Worm (Caenorhabditis elegans) whole organism, early embryonic: ENCODE results near the gene str-30.

Experiments
- B0310.2 ChIP-seq: sonication (generic microtip); optimal IDR thresholded peaks from 2 replicates; lab custom pipeline; 2016; ENCODE audit warnings: mild to moderate bottlenecking, missing genetic modification characterization, missing compliant biosample characterization
- F13C5.2 ChIP-seq: sonication (generic microtip); optimal IDR thresholded peaks from 2 replicates; lab custom pipeline; 2017; ENCODE audit warnings: mild to moderate bottlenecking, missing genetic modification characterization, inconsistent platforms, missing compliant biosample characterization
- aly-1 ChIP-seq: sonication (generic microtip); optimal IDR thresholded peaks from 2 replicates; lab custom pipeline; 2016; ENCODE audit warnings: missing genetic modification characterization, missing compliant biosample characterization
- ama-1 ChIP-seq: fragments of 150-350 bp; optimal IDR thresholded peaks from 2 replicates; lab custom pipeline; 2014
- ceh-13 ChIP-seq: fragments of 200-800 bp; sonication (Bioruptor generic); optimal IDR thresholded peaks from 2 replicates; lab custom pipeline; 2018; ENCODE audit warnings: mild to moderate bottlenecking, missing genetic modification characterization, missing compliant biosample characterization
- ceh-36 ChIP-seq: sonication (generic microtip); optimal IDR thresholded peaks from 2 replicates; lab custom pipeline; 2016; ENCODE audit warnings: missing genetic modification characterization, inconsistent platforms, missing compliant biosample characterization
- ets-7 ChIP-seq: sonication (generic microtip); optimal IDR thresholded peaks from 2 replicates; lab custom pipeline; 2016; ENCODE audit warnings: missing genotype, missing genetic modification characterization, missing compliant biosample characterization
- flt-1 ChIP-seq: fragments of 200-800 bp; sonication (Bioruptor generic); IDR thresholded peaks from 2 replicates; pipeline ENCODE4 v1.3.6; 2022; ENCODE audit warnings: missing genetic modification characterization, missing compliant biosample characterization
- hmbx-1 ChIP-seq: sonication (generic microtip); optimal IDR thresholded peaks from 2 replicates; lab custom pipeline; 2016; ENCODE audit warnings: mild to moderate bottlenecking, missing genetic modification characterization, missing compliant biosample characterization
- hmg-4 ChIP-seq: fragments of 200-800 bp; sonication (Bioruptor generic); optimal IDR thresholded peaks from 2 replicates; lab custom pipeline; 2018; ENCODE audit warnings: mild to moderate bottlenecking, missing genetic modification characterization, missing compliant biosample characterization
- hnd-1 ChIP-seq: sonication (generic microtip); optimal IDR thresholded peaks from 2 replicates; lab custom pipeline; 2016; ENCODE audit warnings: missing genetic modification characterization, missing compliant biosample characterization
- pes-1 ChIP-seq: fragments of 200-800 bp; sonication (Bioruptor generic); IDR thresholded peaks from 2 replicates; pipeline ENCODE4 v1.3.6; 2022; ENCODE audit warnings: missing genetic modification reagents, missing genetic modification characterization, missing compliant biosample characterization
- scrt-1 ChIP-seq: fragments of 200-800 bp; sonication (Bioruptor generic); IDR thresholded peaks from 2 replicates; pipeline ENCODE4 v1.3.6; 2022; ENCODE audit warnings: missing genetic modification characterization, missing compliant biosample characterization
- sea-1 ChIP-seq: fragments of 200-800 bp; sonication (Bioruptor generic); conservative IDR thresholded peaks from 2 replicates; pipeline ENCODE4 v1.3.6; 2022; ENCODE audit warnings: missing genetic modification characterization, missing compliant biosample characterization
- tbx-11 ChIP-seq: fragments of 200-800 bp; sonication (Bioruptor generic); IDR thresholded peaks from 2 replicates; pipeline ENCODE4 v1.3.6; 2022; ENCODE audit warnings: missing genetic modification characterization, missing compliant biosample characterization
- tbx-37 ChIP-seq: fragments of 200-800 bp; sonication (Bioruptor generic); conservative IDR thresholded peaks from 2 replicates; pipeline ENCODE4 v1.3.6; 2022; ENCODE audit warnings: missing genetic modification reagents, missing genetic modification characterization, missing compliant biosample characterization
- tra-4 ChIP-seq: sonication (generic microtip); optimal IDR thresholded peaks from 2 replicates; lab custom pipeline; 2017; ENCODE audit warnings: missing genetic modification characterization, missing compliant biosample characterization

str-30 gene

DNA sequence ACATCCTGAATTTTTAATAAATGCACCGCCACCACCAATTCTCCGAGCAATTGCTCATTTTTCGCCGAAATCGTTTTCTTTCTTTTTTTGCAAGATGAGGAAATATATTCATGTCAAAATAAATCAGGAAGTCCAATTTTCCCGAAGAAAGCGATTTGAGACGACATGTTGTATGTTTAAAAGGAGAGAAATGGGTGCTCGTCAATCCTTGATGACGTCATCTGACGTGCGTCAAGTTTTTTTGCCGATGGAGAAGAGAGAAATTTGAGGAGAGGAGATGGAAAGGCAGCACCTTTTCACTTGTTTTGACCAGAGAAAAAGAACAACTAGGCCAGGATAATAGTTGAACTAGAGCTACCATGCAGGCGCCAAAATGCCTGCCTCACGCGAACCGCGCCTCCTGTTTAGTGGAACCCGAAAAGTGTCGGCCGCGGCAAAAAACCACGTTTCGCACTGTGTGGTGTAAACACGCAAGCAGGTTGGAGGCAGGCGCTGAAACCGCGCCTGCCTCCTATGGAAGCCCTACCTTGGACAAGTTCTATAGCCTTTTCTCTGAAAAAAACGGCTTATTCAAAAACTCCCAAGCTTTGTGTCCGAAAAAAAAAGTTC lies 8.5 kb upstream of the str-30 start:
- TF ChIP-seq aly-1 (tag; lab: Kevin White, UChicago) = no peak
- no peak for TF ChIP-seq scrt-1 (GFP tag; lab: Robert Waterston, UW)
- no peak for TF ChIP-seq ets-7
- TF ChIP-seq sea-1 (GFP tag; lab: Robert Waterston, UW) = no peak
- TF ChIP-seq hnd-1 (tag; lab: Kevin White, UChicago) = no peak
- TF ChIP-seq hmg-4 (GFP tag; lab: Kevin White, UChicago) = no peak
- TF ChIP-seq tbx-11 = no peak
- TF ChIP-seq B0310.2 (tag; lab: Kevin White, UChicago) = no peak
- no peak for TF ChIP-seq tra-4 (tag; lab: Kevin White, UChicago)
- no peak for TF ChIP-seq pes-1 (GFP tag; lab: Robert Waterston, UW)
- no peak for TF ChIP-seq flt-1 (GFP tag; lab: Robert Waterston, UW)
- no peak for TF ChIP-seq ceh-13 (GFP tag; lab: Kevin White, UChicago)
- TF ChIP-seq ceh-36 = no peak
- no peak for TF ChIP-seq hmbx-1 (tag; lab: Kevin White, UChicago)
- TF ChIP-seq tbx-37 (GFP tag; lab: Robert Waterston, UW) = no peak
- no peak for TF ChIP-seq ama-1 (lab: Kevin White, UChicago)
- no peak for TF ChIP-seq F13C5.2 (tag; lab: Kevin White, UChicago)

DNA sequence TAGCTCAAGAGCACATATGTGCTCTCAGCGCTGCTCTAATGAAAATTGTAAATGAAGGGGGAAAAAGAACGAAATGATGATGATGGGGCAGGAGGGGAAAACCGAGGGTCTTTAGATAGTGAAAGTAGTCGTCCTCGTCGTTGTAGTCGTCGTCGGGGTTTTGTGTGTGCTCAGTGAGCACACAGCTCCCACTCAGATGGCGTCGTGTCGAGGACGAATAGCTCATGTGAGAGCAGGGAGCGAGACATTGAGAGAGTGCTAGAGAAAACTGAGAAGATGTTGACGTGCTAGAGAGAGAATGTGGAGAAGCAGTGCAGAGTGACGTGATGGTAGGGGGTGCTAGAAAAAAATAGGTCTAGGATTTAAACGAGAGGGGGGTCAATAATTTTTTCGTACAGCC lies 7.1 kb upstream of the str-30 start:
- TF ChIP-seq ceh-13 (GFP tag; lab: Kevin White, UChicago) (no peak), F13C5.2 (tag; lab: Kevin White, UChicago) (no peak), B0310.2 (tag; lab: Kevin White, UChicago) (no peak), flt-1 (GFP tag; lab: Robert Waterston, UW) (no peak), tbx-37 (GFP tag; lab: Robert Waterston, UW) (no peak), sea-1 (GFP tag; lab: Robert Waterston, UW) (no peak), hmg-4 (GFP tag; lab: Kevin White, UChicago) (no peak), scrt-1 (GFP tag; lab: Robert Waterston, UW) (no peak), tra-4 (tag; lab: Kevin White, UChicago) (no peak), ets-7 (no peak), aly-1 (tag; lab: Kevin White, UChicago) (no peak), tbx-11 (no peak), ceh-36 (no peak), hnd-1 (tag; lab: Kevin White, UChicago) (no peak)

ce11 chrV:3718507-3718906 lies 6.4 kb upstream of the str-30 start:
- TF ChIP-seq tbx-37 (GFP tag; lab: Robert Waterston, UW) = no peak
- no peak for TF ChIP-seq hmg-4 (GFP tag; lab: Kevin White, UChicago)
- TF ChIP-seq tra-4 (tag; lab: Kevin White, UChicago) = no peak
- TF ChIP-seq flt-1 (GFP tag; lab: Robert Waterston, UW) = no peak
- TF ChIP-seq hnd-1 (tag; lab: Kevin White, UChicago) = no peak
- no peak for TF ChIP-seq hmbx-1 (tag; lab: Kevin White, UChicago)
- no peak for TF ChIP-seq tbx-11
- no peak for TF ChIP-seq sea-1 (GFP tag; lab: Robert Waterston, UW)
- TF ChIP-seq ceh-13 (GFP tag; lab: Kevin White, UChicago) = no peak
- TF ChIP-seq pes-1 (GFP tag; lab: Robert Waterston, UW) = no peak
- no peak for TF ChIP-seq ets-7
- TF ChIP-seq aly-1 (tag; lab: Kevin White, UChicago) = no peak
- TF ChIP-seq ceh-36 = no peak
- TF ChIP-seq F13C5.2 (tag; lab: Kevin White, UChicago) = no peak

DNA sequence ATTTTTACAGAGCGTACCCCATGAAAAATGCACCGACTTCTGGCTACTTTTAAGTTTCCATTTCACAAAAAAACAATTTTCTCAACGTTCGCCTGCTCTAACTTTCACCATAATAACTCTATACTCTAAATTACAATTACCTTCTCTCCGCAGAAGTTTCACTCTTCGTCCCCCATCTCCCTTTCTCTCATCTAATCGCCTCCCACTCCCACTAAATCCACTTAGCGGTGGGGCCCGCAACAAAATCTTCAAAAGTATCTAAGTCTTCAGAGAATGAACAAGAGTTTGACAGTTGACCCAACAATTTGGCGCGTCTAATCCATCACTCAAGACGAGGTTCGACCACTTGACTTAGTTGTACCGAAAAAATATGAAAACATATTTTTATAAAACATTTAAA lies 13.5 kb downstream of the str-30 start:
- no peak for TF ChIP-seq ets-7
- TF ChIP-seq flt-1 (GFP tag; lab: Robert Waterston, UW) = no peak
- TF ChIP-seq pes-1 (GFP tag; lab: Robert Waterston, UW) = no peak
- TF ChIP-seq hmg-4 (GFP tag; lab: Kevin White, UChicago) = no peak
- no peak for TF ChIP-seq hnd-1 (tag; lab: Kevin White, UChicago)
- no peak for TF ChIP-seq scrt-1 (GFP tag; lab: Robert Waterston, UW)
- TF ChIP-seq tbx-11 = no peak
- no peak for TF ChIP-seq tbx-37 (GFP tag; lab: Robert Waterston, UW)
- no peak for TF ChIP-seq B0310.2 (tag; lab: Kevin White, UChicago)
- TF ChIP-seq tra-4 (tag; lab: Kevin White, UChicago) = no peak
- no peak for TF ChIP-seq ceh-13 (GFP tag; lab: Kevin White, UChicago)
- no peak for TF ChIP-seq aly-1 (tag; lab: Kevin White, UChicago)
- no peak for TF ChIP-seq F13C5.2 (tag; lab: Kevin White, UChicago)
- TF ChIP-seq ceh-36 = no peak
- TF ChIP-seq sea-1 (GFP tag; lab: Robert Waterston, UW) = no peak
- no peak for TF ChIP-seq hmbx-1 (tag; lab: Kevin White, UChicago)
- TF ChIP-seq ama-1 (lab: Kevin White, UChicago) = no peak

- no peak for TF ChIP-seq ceh-36
- no peak for TF ChIP-seq hmbx-1 (tag; lab: Kevin White, UChicago)
- TF ChIP-seq tbx-11 = no peak
- TF ChIP-seq F13C5.2 (tag; lab: Kevin White, UChicago) = no peak
- TF ChIP-seq hnd-1 (tag; lab: Kevin White, UChicago) = no peak
- no peak for TF ChIP-seq sea-1 (GFP tag; lab: Robert Waterston, UW)
- no peak for TF ChIP-seq hmg-4 (GFP tag; lab: Kevin White, UChicago)
These were observed 14.4 kb downstream of the str-30 start, which contains the start of gene hpo-36 for ce11 chrV:3739302-3739701. Gene hpo-36 (minus strand): TSS chrV:3739402.

DNA sequence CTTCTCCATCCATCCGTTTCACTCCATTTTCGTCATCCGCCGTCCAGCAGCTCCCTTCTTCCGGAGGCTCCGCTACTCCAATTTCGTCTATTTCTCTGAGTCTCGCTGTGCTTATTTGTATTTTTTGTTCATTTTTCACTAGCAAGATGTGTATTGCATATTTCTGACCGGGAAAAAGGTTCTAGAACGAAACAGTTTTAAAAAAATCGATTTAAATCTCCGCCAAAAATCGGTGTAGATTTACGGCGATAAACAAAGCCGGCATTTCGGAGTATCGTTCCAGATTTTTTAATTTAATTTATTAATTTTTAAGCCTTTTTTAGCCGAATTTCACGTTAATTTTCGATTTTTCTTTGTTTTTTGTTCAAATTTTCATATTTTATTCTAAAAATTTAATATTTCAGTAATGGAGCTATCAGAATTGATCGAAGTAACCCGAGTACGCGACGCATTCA lies 18.3 kb downstream of the str-30 start, which contains the start of gene mtm-9:
Gene mtm-9, plus strand, starts transcription at position 405 of the 455 bp plus-strand sequence.
- TF ChIP-seq hnd-1 (tag; lab: Kevin White, UChicago) = no peak
- no peak for TF ChIP-seq hmg-4 (GFP tag; lab: Kevin White, UChicago)
- no peak for TF ChIP-seq ama-1 (lab: Kevin White, UChicago)
- no peak for TF ChIP-seq ceh-13 (GFP tag; lab: Kevin White, UChicago)
- no peak for TF ChIP-seq tra-4 (tag; lab: Kevin White, UChicago)
- no peak for TF ChIP-seq F13C5.2 (tag; lab: Kevin White, UChicago)
- no peak for TF ChIP-seq aly-1 (tag; lab: Kevin White, UChicago)
- TF ChIP-seq hmbx-1 (tag; lab: Kevin White, UChicago) = no peak
- no peak for TF ChIP-seq tbx-37 (GFP tag; lab: Robert Waterston, UW)
- TF ChIP-seq tbx-11 = no peak
- no peak for TF ChIP-seq ceh-36
- no peak for TF ChIP-seq sea-1 (GFP tag; lab: Robert Waterston, UW)
- TF ChIP-seq B0310.2 (tag; lab: Kevin White, UChicago) = no peak
- no peak for TF ChIP-seq ets-7
- no peak for TF ChIP-seq pes-1 (GFP tag; lab: Robert Waterston, UW)
- no peak for TF ChIP-seq flt-1 (GFP tag; lab: Robert Waterston, UW)
